Fruit fly (Drosophila melanogaster): Measurements from ENCODE around the gene CG32277.

- TF ChIP-seq Pif1A (GFP tag; optimal IDR thresholded peaks at IDR 0.05) (no peak), CG12605 (GFP tag; IDR thresholded peaks at IDR 0.05) (no peak), CG15710 (tag; optimal IDR thresholded peaks at IDR 0.05) (no peak), Snoo (tag; optimal IDR thresholded peaks at IDR 0.05) (no peak), CG34367 (tag; optimal IDR thresholded peaks at IDR 0.05) (no peak), CG4496 (GFP tag; IDR thresholded peaks at IDR 0.05) (no peak), CG10348 (GFP tag; IDR thresholded peaks at IDR 0.05) (no peak), CG9948 (tag; optimal IDR thresholded peaks at IDR 0.05) (no peak), EcR (GFP tag; optimal IDR thresholded peaks at IDR 0.05) (no peak), CG8159 (tag; optimal IDR thresholded peaks at IDR 0.05) (no peak)
Observed at dm6 chr3L:3184104-3184503, 21.1 kb downstream of the CG32277 start, which contains the start of gene CG42494.

Data from whole organism, pupa.